Worm (Caenorhabditis elegans) whole organism, young adult: ENCODE measurements around the gene cyb-1.

Experiments used
- B0336.3 ChIP-seq: fragments of 200-800 bp; sonication (Bioruptor generic); IDR thresholded peaks from 2 replicates; pipeline ENCODE4 v1.3.6; 2022; ENCODE audit warnings: missing genetic modification characterization, missing compliant biosample characterization
- C06A6.2 ChIP-seq: fragments of 200-800 bp; sonication (Bioruptor generic); conservative IDR thresholded peaks from 2 replicates; pipeline ENCODE4 v1.3.6; 2022; ENCODE audit warnings: missing genetic modification characterization, missing compliant biosample characterization
- F10E7.11 ChIP-seq: sonication (generic microtip); optimal IDR thresholded peaks from 2 replicates; lab custom pipeline; 2017; ENCODE audit warnings: mild to moderate bottlenecking, missing genetic modification characterization, moderate library complexity, missing compliant biosample characterization
- F22D6.2 ChIP-seq: sonication (generic microtip); optimal IDR thresholded peaks from 2 replicates; lab custom pipeline; 2016; ENCODE audit warnings: mild to moderate bottlenecking, missing genetic modification characterization, missing compliant biosample characterization
- F23B12.7 ChIP-seq: sonication (generic microtip); optimal IDR thresholded peaks from 2 replicates; lab custom pipeline; 2017; ENCODE audit warnings: missing genetic modification characterization, mild to moderate bottlenecking, missing compliant biosample characterization, antibody characterized with exemption, moderate library complexity; ENCODE audit not compliant: insufficient read depth
- F49E8.2 ChIP-seq: sonication (generic microtip); optimal IDR thresholded peaks from 3 replicates; lab custom pipeline; 2017; ENCODE audit warnings: missing genetic modification characterization, mild to moderate bottlenecking, missing compliant biosample characterization, antibody characterized with exemption, moderate library complexity; ENCODE audit not compliant: insufficient read depth
- F57A8.1 ChIP-seq: fragments of 200-800 bp; sonication (Bioruptor generic); optimal IDR thresholded peaks from 2 replicates; lab custom pipeline; 2018; ENCODE audit warnings: mild to moderate bottlenecking, missing genetic modification characterization, moderate library complexity, missing compliant biosample characterization
- T07F8.4 ChIP-seq: sonication (generic microtip); optimal IDR thresholded peaks from 2 replicates; lab custom pipeline; 2016; ENCODE audit warnings: mild to moderate bottlenecking, missing genetic modification characterization, moderate library complexity, missing compliant biosample characterization
- Y53G8AR.9 ChIP-seq: fragments of 200-800 bp; sonication (Bioruptor generic); conservative IDR thresholded peaks from 2 replicates; pipeline ENCODE4 v1.3.6; 2022; ENCODE audit warnings: missing genetic modification reagents, missing genetic modification characterization, missing compliant biosample characterization
- Y56A3A.18 ChIP-seq: fragments of 200-800 bp; sonication (Bioruptor generic); IDR thresholded peaks from 2 replicates; pipeline ENCODE4 v1.3.6; 2022; ENCODE audit warnings: missing genetic modification reagents, missing genetic modification characterization, missing compliant biosample characterization
- Y79H2A.3 ChIP-seq: fragments of 200-800 bp; sonication (Bioruptor generic); conservative IDR thresholded peaks from 2 replicates; pipeline ENCODE4 v1.3.6; 2022; ENCODE audit warnings: missing genetic modification reagents, missing genetic modification characterization, missing compliant biosample characterization
- ZK185.1 ChIP-seq: sonication (generic microtip); optimal IDR thresholded peaks from 2 replicates; lab custom pipeline; 2016; ENCODE audit warnings: mild to moderate bottlenecking, missing genetic modification characterization, missing compliant biosample characterization; ENCODE audit not compliant: poor library complexity, severe bottlenecking
- aptf-2 ChIP-seq: fragments of 200-800 bp; sonication (Bioruptor generic); conservative IDR thresholded peaks from 2 replicates; pipeline ENCODE4 v1.3.6; 2022; ENCODE audit warnings: missing genetic modification reagents, missing genetic modification characterization, missing compliant biosample characterization
- athp-1 ChIP-seq: sonication (generic microtip); optimal IDR thresholded peaks from 2 replicates; lab custom pipeline; 2017; ENCODE audit warnings: mild to moderate bottlenecking, missing genetic modification characterization, missing compliant biosample characterization
- cebp-1 ChIP-seq, 2 experiments: fragments of 200-800 bp in 1 of 2; sonication (Bioruptor generic) in 1 of 2; sonication (generic microtip) in 1 of 2; IDR thresholded peaks in 1 of 2; optimal IDR thresholded peaks in 1 of 2; 2 replicates each; pipeline versions ENCODE4 v1.3.6 to Lab custom; 2017 to 2022; ENCODE audit warnings: missing compliant biosample characterization in 2 of 2, missing genetic modification characterization in 2 of 2, mild to moderate bottlenecking in 1 of 2, missing genetic modification reagents in 1 of 2, moderate library complexity in 1 of 2
- ceh-58 ChIP-seq: fragments of 200-800 bp; sonication (Bioruptor generic); IDR thresholded peaks from 2 replicates; pipeline ENCODE4 v1.3.6; 2022; ENCODE audit warnings: missing genetic modification characterization, missing compliant biosample characterization
- die-1 ChIP-seq: sonication (generic microtip); optimal IDR thresholded peaks from 2 replicates; lab custom pipeline; 2016; ENCODE audit warnings: missing genotype, mild to moderate bottlenecking, missing genetic modification characterization, missing compliant biosample characterization
- egl-18 ChIP-seq: fragments of 200-800 bp; sonication (Bioruptor generic); IDR thresholded peaks from 2 replicates; pipeline ENCODE4 v1.3.6; 2022; ENCODE audit warnings: missing genetic modification reagents, missing genetic modification characterization, missing compliant biosample characterization
- egrh-3 ChIP-seq: fragments of 200-800 bp; sonication (Bioruptor generic); IDR thresholded peaks from 2 replicates; pipeline ENCODE4 v1.3.6; 2022; ENCODE audit warnings: missing genetic modification reagents, missing genetic modification characterization, missing compliant biosample characterization
- fkh-3 ChIP-seq: sonication (generic microtip); optimal IDR thresholded peaks from 2 replicates; lab custom pipeline; 2016; ENCODE audit warnings: mild to moderate bottlenecking, missing genetic modification characterization, missing compliant biosample characterization
- gei-17 ChIP-seq: fragments of 200-800 bp; sonication (Bioruptor generic); optimal IDR thresholded peaks from 2 replicates; lab custom pipeline; 2018; ENCODE audit warnings: mild to moderate bottlenecking, missing genetic modification characterization, missing compliant biosample characterization
- hlh-12 ChIP-seq: sonication (generic microtip); optimal IDR thresholded peaks from 2 replicates; lab custom pipeline; 2016; ENCODE audit warnings: missing genetic modification characterization, missing compliant biosample characterization
- hlh-26 ChIP-seq: fragments of 200-800 bp; sonication (Bioruptor generic); conservative IDR thresholded peaks from 2 replicates; pipeline ENCODE4 v1.3.6; 2022; ENCODE audit warnings: missing genetic modification reagents, missing genetic modification characterization, missing compliant biosample characterization
- hmg-1.2 ChIP-seq: fragments of 200-800 bp; sonication (Bioruptor generic); IDR thresholded peaks from 2 replicates; pipeline ENCODE4 v1.3.6; 2022; ENCODE audit warnings: missing genetic modification reagents, missing genetic modification characterization, missing compliant biosample characterization
- hmg-20 ChIP-seq: fragments of 200-800 bp; sonication (Bioruptor generic); IDR thresholded peaks from 2 replicates; pipeline ENCODE4 v1.3.6; 2022; ENCODE audit warnings: missing genetic modification reagents, missing genetic modification characterization, missing compliant biosample characterization
- hsf-1 ChIP-seq: fragments of 200-800 bp; sonication (Bioruptor generic); IDR thresholded peaks from 2 replicates; pipeline ENCODE4 v1.3.6; 2022; ENCODE audit warnings: missing genetic modification reagents, missing genetic modification characterization, missing compliant biosample characterization
- lin-26 ChIP-seq: fragments of 200-800 bp; sonication (Bioruptor generic); IDR thresholded peaks from 2 replicates; pipeline ENCODE4 v1.3.6; 2022; ENCODE audit warnings: missing genetic modification reagents, missing genetic modification characterization, missing compliant biosample characterization
- lin-35 ChIP-seq, 3 experiments: fragments of 150-350 bp in 2 of 3; sonication (generic microtip) in 1 of 3; optimal IDR thresholded peaks; 2 replicates each; lab custom pipeline; 2014 to 2018; ENCODE audit warnings: missing biosample characterization in 3 of 3, missing genetic modification characterization in 3 of 3, missing genetic modification reagents in 3 of 3
- lin-40 ChIP-seq: sonication (generic microtip); optimal IDR thresholded peaks from 2 replicates; lab custom pipeline; 2016; ENCODE audit warnings: missing genetic modification characterization, mild to moderate bottlenecking, missing compliant biosample characterization, missing genotype, missing genetic modification reagents
- lsy-27 ChIP-seq: sonication (generic microtip); optimal IDR thresholded peaks from 2 replicates; lab custom pipeline; 2017; ENCODE audit warnings: missing genetic modification characterization, mild to moderate bottlenecking, missing compliant biosample characterization, antibody characterized with exemption, missing genotype, borderline replicate concordance; ENCODE audit not compliant: insufficient read depth
- madf-6 ChIP-seq: fragments of 200-800 bp; sonication (Bioruptor generic); IDR thresholded peaks from 2 replicates; pipeline ENCODE4 v1.3.6; 2022; ENCODE audit warnings: missing genetic modification reagents, missing genetic modification characterization, missing compliant biosample characterization
- mcd-1 ChIP-seq: fragments of 200-800 bp; sonication (Bioruptor generic); IDR thresholded peaks from 2 replicates; pipeline ENCODE4 v1.3.6; 2022; ENCODE audit warnings: missing genetic modification reagents, missing genetic modification characterization, missing compliant biosample characterization
- mxl-1 ChIP-seq: sonication (generic microtip); optimal IDR thresholded peaks from 2 replicates; lab custom pipeline; 2016; ENCODE audit warnings: missing genetic modification characterization, missing compliant biosample characterization
- nhr-120 ChIP-seq: fragments of 200-800 bp; sonication (Bioruptor generic); IDR thresholded peaks from 2 replicates; pipeline ENCODE4 v1.3.6; 2022; ENCODE audit warnings: missing genetic modification characterization, missing compliant biosample characterization
- nhr-80 ChIP-seq: sonication (generic microtip); optimal IDR thresholded peaks from 2 replicates; lab custom pipeline; 2016; ENCODE audit warnings: missing genetic modification characterization, missing compliant biosample characterization
- nhr-90 ChIP-seq: sonication (generic microtip); optimal IDR thresholded peaks from 2 replicates; lab custom pipeline; 2016; ENCODE audit warnings: missing genotype, mild to moderate bottlenecking, missing genetic modification characterization, missing compliant biosample characterization
- pbrm-1 ChIP-seq: fragments of 200-800 bp; sonication (Bioruptor generic); IDR thresholded peaks from 2 replicates; pipeline ENCODE4 v1.3.6; 2022; ENCODE audit warnings: missing genetic modification reagents, missing genetic modification characterization, missing compliant biosample characterization
- sea-2 ChIP-seq: fragments of 200-800 bp; sonication (Bioruptor generic); IDR thresholded peaks from 2 replicates; pipeline ENCODE4 v1.3.6; 2022; ENCODE audit warnings: missing genetic modification characterization, missing compliant biosample characterization
- snpc-4 ChIP-seq, 5 experiments: fragments of 150-350 bp in 1 of 5; sonication (generic microtip) in 4 of 5; optimal IDR thresholded peaks; 2 replicates each; lab custom pipeline; 2014 to 2018; ENCODE audit warnings: missing genetic modification characterization in 5 of 5, missing biosample characterization in 3 of 5, antibody characterized with exemption in 2 of 5, mild to moderate bottlenecking in 2 of 5, missing compliant biosample characterization in 2 of 5, missing genotype in 2 of 5, moderate library complexity in 2 of 5, missing genetic modification reagents in 1 of 5
- tlf-1 ChIP-seq: fragments of 200-800 bp; sonication (Bioruptor generic); optimal IDR thresholded peaks from 2 replicates; lab custom pipeline; 2018; ENCODE audit warnings: mild to moderate bottlenecking, missing genetic modification characterization, missing compliant biosample characterization
- ztf-22 ChIP-seq: fragments of 200-800 bp; sonication (Bioruptor generic); optimal IDR thresholded peaks from 2 replicates; lab custom pipeline; 2018; ENCODE audit warnings: mild to moderate bottlenecking, missing genetic modification characterization, moderate library complexity, missing compliant biosample characterization
- ztf-25 ChIP-seq: fragments of 200-800 bp; sonication (Bioruptor generic); IDR thresholded peaks from 2 replicates; pipeline ENCODE4 v1.3.6; 2022; ENCODE audit warnings: missing genetic modification reagents, missing genetic modification characterization, missing compliant biosample characterization
- ztf-3 ChIP-seq: fragments of 200-800 bp; sonication (Bioruptor generic); optimal IDR thresholded peaks from 2 replicates; lab custom pipeline; 2018; ENCODE audit warnings: mild to moderate bottlenecking, missing genetic modification characterization, missing compliant biosample characterization

Gene cyb-1

ce11 chrIV:10737011-10737553, 2.1 kb downstream of the cyb-1 start, which contains the start of gene grl-21 (continued):
- TF ChIP-seq F10E7.11 (tag; lab: Kevin White, UChicago), result peak; percentile 12
- TF ChIP-seq Y56A3A.18 (GFP tag; lab: Robert Waterston, UW), result no peak
- no peak for TF ChIP-seq hlh-12 (tag; lab: Kevin White, UChicago)

- TF ChIP-seq sea-2 (no peak), ceh-58 (GFP tag; lab: Robert Waterston, UW) (no peak), pbrm-1 (GFP tag; lab: Robert Waterston, UW) (no peak), hmg-1.2 (GFP tag; lab: Robert Waterston, UW) (no peak), lin-40 (tag; lab: Kevin White, UChicago) (no peak), egl-18 (GFP tag; lab: Robert Waterston, UW) (no peak), nhr-90 (no peak), ZK185.1 (tag; lab: Kevin White, UChicago) (no peak), aptf-2 (no peak), hsf-1 (GFP tag; lab: Robert Waterston, UW) (no peak), madf-6 (GFP tag; lab: Robert Waterston, UW) (no peak), cebp-1 (GFP tag; IDR thresholded peaks at IDR 0.05; lab: Robert Waterston, UW) (no peak), cebp-1 (tag; optimal IDR thresholded peaks at IDR 0.05; lab: Kevin White, UChicago) (no peak), egrh-3 (no peak), ztf-3 (GFP tag; lab: Kevin White, UChicago) (no peak), ztf-22 (GFP tag; lab: Kevin White, UChicago) (no peak)
Measured at ce11 chrIV:10738328-10738727, 3.3 kb downstream of the cyb-1 start, which contains the start of gene ssp-34. ssp-34 (minus strand) TSS chrIV:10738602.

ce11 chrIV:10744475-10744874, 9.5 kb downstream of the cyb-1 start, which contains the start of gene T25B9.3:
T25B9.3 (plus strand) TSS chrIV:10744775.
- TF ChIP-seq nhr-120, result no peak
- TF ChIP-seq T07F8.4 (tag; lab: Kevin White, UChicago), result no peak
- TF ChIP-seq athp-1 (tag; lab: Kevin White, UChicago), result no peak
- TF ChIP-seq F22D6.2 (tag; lab: Kevin White, UChicago), result no peak
- TF ChIP-seq tlf-1 (GFP tag; lab: Kevin White, UChicago), result no peak
- no peak for TF ChIP-seq mxl-1 (tag; lab: Kevin White, UChicago)
- no peak for TF ChIP-seq hlh-26 (GFP tag; lab: Robert Waterston, UW)
- TF ChIP-seq nhr-80 (tag; lab: Kevin White, UChicago), result no peak
- no peak for TF ChIP-seq Y79H2A.3 (GFP tag; lab: Robert Waterston, UW)
- no peak for TF ChIP-seq ztf-25 (GFP tag; lab: Robert Waterston, UW)
- TF ChIP-seq F57A8.1, result no peak
- TF ChIP-seq Y53G8AR.9 (GFP tag; lab: Robert Waterston, UW), result no peak
- TF ChIP-seq snpc-4 (GFP tag; optimal IDR thresholded peaks at IDR 0.05; lab: Kevin White, UChicago), result no peak
- TF ChIP-seq snpc-4 (tag; optimal IDR thresholded peaks at IDR 0.05; lab: Kevin White, UChicago), result no peak
- TF ChIP-seq hmg-20 (GFP tag; lab: Robert Waterston, UW), result no peak
- TF ChIP-seq egl-18 (GFP tag; lab: Robert Waterston, UW), result no peak
- TF ChIP-seq lin-35 (GFP tag; optimal IDR thresholded peaks at IDR 0.05; lab: Kevin White, UChicago), result no peak

DNA sequence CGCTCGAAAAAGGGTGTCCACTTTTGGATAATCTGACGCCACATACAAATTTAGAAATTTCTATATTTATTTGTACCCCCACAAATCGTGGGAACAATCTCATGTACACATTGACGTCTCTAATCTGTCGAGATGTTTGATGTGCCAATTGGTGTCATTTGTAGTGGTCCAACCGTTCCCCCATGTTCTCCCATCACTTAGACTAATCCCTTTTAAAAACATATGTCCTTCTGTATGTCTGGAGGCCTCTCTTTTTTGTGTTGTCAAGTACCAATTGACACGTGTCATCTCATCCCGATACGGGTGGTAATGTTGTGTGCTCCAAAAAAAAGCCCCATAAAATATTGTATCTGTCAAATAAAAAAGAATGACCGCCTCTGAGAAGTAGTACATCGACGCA, 10.3 kb downstream of the cyb-1 start:
- no peak for TF ChIP-seq C06A6.2 (GFP tag; lab: Robert Waterston, UW)
- no peak for TF ChIP-seq athp-1 (tag; lab: Kevin White, UChicago)
- TF ChIP-seq mcd-1 (GFP tag; lab: Robert Waterston, UW), result no peak
- TF ChIP-seq lsy-27 (tag; lab: Kevin White, UChicago), result no peak
- TF ChIP-seq fkh-3, result no peak
- TF ChIP-seq gei-17 (GFP tag; lab: Kevin White, UChicago), result no peak
- TF ChIP-seq F49E8.2, result no peak
- no peak for TF ChIP-seq madf-6 (GFP tag; lab: Robert Waterston, UW)
- no peak for TF ChIP-seq F23B12.7
- no peak for TF ChIP-seq lin-26
- no peak for TF ChIP-seq die-1 (tag; lab: Kevin White, UChicago)
- TF ChIP-seq B0336.3 (GFP tag; lab: Robert Waterston, UW), result no peak
- TF ChIP-seq ceh-58 (GFP tag; lab: Robert Waterston, UW), result no peak
- TF ChIP-seq F22D6.2 (tag; lab: Kevin White, UChicago), result no peak
